Worm (Caenorhabditis elegans) whole organism, late embryonic: Measurements from ENCODE around the gene str-151.

Experiments
- C08G9.2 ChIP-seq: sonication (generic microtip); optimal IDR thresholded peaks from 2 replicates; lab custom pipeline; 2016; ENCODE audit warnings: mild to moderate bottlenecking, missing genetic modification characterization, moderate library complexity, missing compliant biosample characterization
- C38D4.7 ChIP-seq: fragments of 200-800 bp; sonication (Bioruptor generic); optimal IDR thresholded peaks from 2 replicates; lab custom pipeline; 2018; ENCODE audit warnings: mild to moderate bottlenecking, missing genetic modification characterization, moderate library complexity, missing compliant biosample characterization
- F13H6.1 ChIP-seq: sonication (generic microtip); optimal IDR thresholded peaks from 2 replicates; lab custom pipeline; 2016; ENCODE audit warnings: missing genetic modification characterization, missing compliant biosample characterization
- K02D7.2 ChIP-seq: sonication (generic microtip); optimal IDR thresholded peaks from 2 replicates; lab custom pipeline; 2017; ENCODE audit warnings: mild to moderate bottlenecking, missing genetic modification characterization, missing compliant biosample characterization
- T23F11.4 ChIP-seq: fragments of 200-800 bp; sonication (Bioruptor generic); optimal IDR thresholded peaks from 2 replicates; lab custom pipeline; 2018; ENCODE audit warnings: mild to moderate bottlenecking, missing genetic modification characterization, missing compliant biosample characterization
- ceh-14 ChIP-seq: sonication (generic microtip); optimal IDR thresholded peaks from 2 replicates; lab custom pipeline; 2016; ENCODE audit warnings: missing genotype, missing genetic modification characterization, missing compliant biosample characterization
- ceh-19 ChIP-seq: fragments of 200-800 bp; sonication (Bioruptor generic); optimal IDR thresholded peaks from 2 replicates; lab custom pipeline; 2018; ENCODE audit warnings: mild to moderate bottlenecking, missing genetic modification characterization, missing compliant biosample characterization
- ceh-2 ChIP-seq: sonication (generic microtip); optimal IDR thresholded peaks from 2 replicates; lab custom pipeline; 2016; ENCODE audit warnings: missing genotype, missing genetic modification characterization, missing compliant biosample characterization
- ceh-22 ChIP-seq: sonication (generic microtip); optimal IDR thresholded peaks from 2 replicates; lab custom pipeline; 2017; ENCODE audit warnings: missing biosample characterization, missing genetic modification characterization
- ceh-24 ChIP-seq: sonication (generic microtip); optimal IDR thresholded peaks from 2 replicates; lab custom pipeline; 2016; ENCODE audit warnings: mild to moderate bottlenecking, missing genetic modification characterization, missing compliant biosample characterization
- ceh-30 ChIP-seq: fragments of 150-350 bp; optimal IDR thresholded peaks from 2 replicates; lab custom pipeline; 2014; ENCODE audit warnings: missing biosample characterization, missing genetic modification characterization
- ceh-31 ChIP-seq: sonication (generic microtip); optimal IDR thresholded peaks from 2 replicates; lab custom pipeline; 2016; ENCODE audit warnings: missing genetic modification characterization, missing compliant biosample characterization
- ceh-45 ChIP-seq: fragments of 200-800 bp; sonication (Bioruptor generic); IDR thresholded peaks from 2 replicates; pipeline ENCODE4 v1.3.6; 2022; ENCODE audit warnings: missing genetic modification reagents, missing genetic modification characterization, missing compliant biosample characterization
- ceh-48 ChIP-seq: sonication (generic microtip); optimal IDR thresholded peaks from 2 replicates; lab custom pipeline; 2016; ENCODE audit warnings: missing genetic modification characterization, inconsistent platforms, missing compliant biosample characterization
- ceh-6 ChIP-seq: fragments of 200-800 bp; sonication (Bioruptor generic); optimal IDR thresholded peaks from 2 replicates; lab custom pipeline; 2018; ENCODE audit warnings: mild to moderate bottlenecking, missing genetic modification characterization, missing compliant biosample characterization
- dmd-4 ChIP-seq: sonication (generic microtip); optimal IDR thresholded peaks from 2 replicates; lab custom pipeline; 2016; ENCODE audit warnings: borderline replicate concordance, missing genetic modification characterization, missing compliant biosample characterization
- elt-4 ChIP-seq: sonication (generic microtip); optimal IDR thresholded peaks from 2 replicates; lab custom pipeline; 2016; ENCODE audit warnings: missing genetic modification characterization, missing compliant biosample characterization
- fax-1 ChIP-seq: sonication (generic microtip); optimal IDR thresholded peaks from 2 replicates; lab custom pipeline; 2016; ENCODE audit warnings: missing genotype, missing genetic modification characterization, missing compliant biosample characterization
- fkh-6 ChIP-seq: sonication (generic microtip); optimal IDR thresholded peaks from 2 replicates; lab custom pipeline; 2016; ENCODE audit warnings: missing genetic modification characterization, missing compliant biosample characterization
- gmeb-2 ChIP-seq: sonication (generic microtip); optimal IDR thresholded peaks from 2 replicates; lab custom pipeline; 2016; ENCODE audit warnings: missing genetic modification characterization, inconsistent platforms, missing compliant biosample characterization
- hlh-30 ChIP-seq: sonication (generic microtip); optimal IDR thresholded peaks from 2 replicates; lab custom pipeline; 2017; ENCODE audit warnings: antibody characterized with exemption, missing genetic modification characterization, missing compliant biosample characterization; ENCODE audit not compliant: insufficient read depth
- hlh-8 ChIP-seq: sonication (generic microtip); optimal IDR thresholded peaks from 2 replicates; lab custom pipeline; 2016; ENCODE audit warnings: missing genotype, missing genetic modification characterization, missing compliant biosample characterization
- mec-3 ChIP-seq: sonication (generic microtip); optimal IDR thresholded peaks from 2 replicates; lab custom pipeline; 2016; ENCODE audit warnings: borderline replicate concordance, missing genetic modification characterization, missing compliant biosample characterization
- nhr-11 ChIP-seq: fragments of 150-350 bp; optimal IDR thresholded peaks from 2 replicates; lab custom pipeline; 2014; ENCODE audit warnings: missing biosample characterization, missing genetic modification characterization
- nhr-232 ChIP-seq: sonication (generic microtip); optimal IDR thresholded peaks from 2 replicates; lab custom pipeline; 2016; ENCODE audit warnings: missing genetic modification characterization, missing compliant biosample characterization
- pros-1 ChIP-seq: fragments of 150-350 bp; optimal IDR thresholded peaks from 2 replicates; lab custom pipeline; 2014; ENCODE audit warnings: missing biosample characterization, missing genetic modification reagents, missing genetic modification characterization
- ref-2 ChIP-seq: sonication (generic microtip); optimal IDR thresholded peaks from 2 replicates; lab custom pipeline; 2016; ENCODE audit warnings: missing genetic modification characterization, missing compliant biosample characterization
- rnt-1 ChIP-seq: sonication (generic microtip); optimal IDR thresholded peaks from 2 replicates; lab custom pipeline; 2016; ENCODE audit warnings: missing genetic modification characterization, missing compliant biosample characterization
- sox-2 ChIP-seq: fragments of 200-800 bp; sonication (Bioruptor generic); IDR thresholded peaks from 2 replicates; pipeline ENCODE4 v1.3.6; 2022; ENCODE audit warnings: missing genetic modification reagents, missing genetic modification characterization, missing compliant biosample characterization
- tbx-2 ChIP-seq: sonication (generic microtip); optimal IDR thresholded peaks from 2 replicates; lab custom pipeline; 2016; ENCODE audit warnings: missing genetic modification characterization, missing compliant biosample characterization
- tbx-7 ChIP-seq: sonication (generic microtip); optimal IDR thresholded peaks from 2 replicates; lab custom pipeline; 2016; ENCODE audit warnings: missing genotype, missing genetic modification characterization, missing compliant biosample characterization
- unc-55 ChIP-seq: sonication (generic microtip); optimal IDR thresholded peaks from 2 replicates; lab custom pipeline; 2017; ENCODE audit warnings: missing biosample characterization, missing genetic modification reagents, missing genetic modification characterization
- unc-86 ChIP-seq: sonication (generic microtip); optimal IDR thresholded peaks from 2 replicates; lab custom pipeline; 2016; ENCODE audit warnings: missing genetic modification characterization, missing compliant biosample characterization
- zip-5 ChIP-seq: sonication (generic microtip); optimal IDR thresholded peaks from 2 replicates; lab custom pipeline; 2016; ENCODE audit warnings: missing genetic modification characterization, missing compliant biosample characterization
- ztf-16 ChIP-seq: sonication (generic microtip); optimal IDR thresholded peaks from 2 replicates; lab custom pipeline; 2017; ENCODE audit warnings: missing genetic modification characterization, missing compliant biosample characterization

Gene str-151

DNA sequence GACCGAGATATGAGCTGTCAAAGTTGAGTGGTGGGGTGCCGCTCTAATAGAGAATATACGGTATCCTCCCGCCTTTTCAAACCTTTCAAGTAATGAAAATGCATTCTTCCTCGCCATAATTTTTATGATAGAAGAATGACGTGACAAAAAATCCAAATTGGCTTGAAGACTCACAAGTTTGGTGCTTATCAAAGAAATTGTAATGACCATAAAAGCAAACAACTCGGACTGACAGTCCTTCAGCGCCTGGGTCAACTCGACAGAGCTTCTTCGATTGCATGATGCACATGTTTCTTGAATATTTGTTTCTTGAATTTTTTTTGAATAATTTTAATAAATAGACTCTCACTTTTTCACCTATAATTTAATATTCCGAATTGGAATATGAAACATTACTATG lies 29.5 kb downstream of the str-151 start:
- TF ChIP-seq tbx-2 (tag; lab: Kevin White, UChicago) (no peak), pros-1 (no peak), ceh-30 (tag; lab: Kevin White, UChicago) (no peak), rnt-1 (no peak), elt-4 (tag; lab: Kevin White, UChicago) (no peak), C08G9.2 (tag; lab: Kevin White, UChicago) (no peak), hlh-30 (tag; lab: Kevin White, UChicago) (no peak)

ce11 chrV:16606313-16606712 lies 30.3 kb downstream of the str-151 start, which contains the start of gene Y32B12C.1:
TSS of gene Y32B12C.1 (plus strand) at chrV:16606613.
- TF ChIP-seq nhr-11 (tag; lab: Kevin White, UChicago) (no peak), nhr-232 (tag; lab: Kevin White, UChicago) (no peak), ceh-45 (GFP tag; lab: Robert Waterston, UW) (no peak), tbx-7 (tag; lab: Kevin White, UChicago) (no peak), K02D7.2 (tag; lab: Kevin White, UChicago) (no peak)

ce11 chrV:16608478-16608877 lies 32.5 kb downstream of the str-151 start:
- TF ChIP-seq ref-2 (tag; lab: Kevin White, UChicago) (no peak), ceh-31 (tag; lab: Kevin White, UChicago) (no peak), ceh-2 (tag; lab: Kevin White, UChicago) (no peak), C08G9.2 (tag; lab: Kevin White, UChicago) (no peak), ceh-19 (no peak)

ce11 chrV:16610094-16610493 lies 34.1 kb downstream of the str-151 start:
- TF ChIP-seq ceh-22 (tag; lab: Kevin White, UChicago) = no peak
- no peak for TF ChIP-seq fax-1 (tag; lab: Kevin White, UChicago)
- TF ChIP-seq dmd-4 (tag; lab: Kevin White, UChicago) = no peak
- TF ChIP-seq unc-55 (GFP tag; lab: Kevin White, UChicago) = no peak
- TF ChIP-seq hlh-30 (tag; lab: Kevin White, UChicago) = no peak
- no peak for TF ChIP-seq ceh-14 (tag; lab: Kevin White, UChicago)
- no peak for TF ChIP-seq ceh-30 (tag; lab: Kevin White, UChicago)
- TF ChIP-seq T23F11.4 (GFP tag; lab: Kevin White, UChicago) = no peak
- TF ChIP-seq mec-3 (tag; lab: Kevin White, UChicago) = no peak
- TF ChIP-seq nhr-11 (tag; lab: Kevin White, UChicago) = no peak
- no peak for TF ChIP-seq ceh-48
- TF ChIP-seq hlh-8 (tag; lab: Kevin White, UChicago) = no peak
- no peak for TF ChIP-seq fkh-6
- TF ChIP-seq ceh-31 (tag; lab: Kevin White, UChicago) = no peak
- TF ChIP-seq unc-86 (tag; lab: Kevin White, UChicago) = no peak
- no peak for TF ChIP-seq F13H6.1 (tag; lab: Kevin White, UChicago)
- no peak for TF ChIP-seq ztf-16 (tag; lab: Kevin White, UChicago)
- TF ChIP-seq ceh-6 (GFP tag; lab: Kevin White, UChicago) = no peak

- TF ChIP-seq zip-5 (tag; lab: Kevin White, UChicago) = no peak
- no peak for TF ChIP-seq sox-2
- TF ChIP-seq C38D4.7 = no peak
- TF ChIP-seq ceh-24 = no peak
- no peak for TF ChIP-seq gmeb-2 (tag; lab: Kevin White, UChicago)
- TF ChIP-seq rnt-1 = no peak
- TF ChIP-seq hlh-8 (tag; lab: Kevin White, UChicago) = no peak
These were observed 34.9 kb downstream of the str-151 start, which contains the start of gene srw-54 for ce11 chrV:16610791-16611385. TSS of gene srw-54 (plus strand) at chrV:16611335.
